Fruit fly (Drosophila melanogaster) S2 (cell line): ENCODE data around the gene CG32425.

ENCODE experiments used
- CG8478 ChIP-seq: fragments of >200 bp; optimal IDR thresholded peaks from 2 replicates; lab custom pipeline; 2018
- CTCF ChIP-seq, 2 experiments: fragments of >200 bp; optimal IDR thresholded peaks; 2 replicates each; lab custom pipeline; 2018

- TF ChIP-seq CTCF (optimal IDR thresholded peaks at IDR 0.05; lab: Kevin White, UChicago) (no peak), CG8478 (lab: Kevin White, UChicago) (no peak)
Measured at dm6 chr3L:20493417-20494261, 3.5 kb upstream of the CG32425 start.
